Worm (Caenorhabditis elegans) whole organism, L1 larva: Measurements from ENCODE around the gene F48E8.4.

ENCODE experiments used
- C04F5.9 ChIP-seq: sonication (generic microtip); optimal IDR thresholded peaks from 2 replicates; lab custom pipeline; 2016; ENCODE audit warnings: missing genetic modification characterization, missing compliant biosample characterization
- C34B4.2 ChIP-seq: sonication (generic microtip); optimal IDR thresholded peaks from 2 replicates; lab custom pipeline; 2017; ENCODE audit warnings: mild to moderate bottlenecking, missing genetic modification characterization, missing compliant biosample characterization
- F16B12.6 ChIP-seq: fragments of 150-350 bp; optimal IDR thresholded peaks from 2 replicates; lab custom pipeline; 2014; ENCODE audit warnings: missing biosample characterization, missing genetic modification characterization
- aha-1 ChIP-seq: fragments of 150-350 bp; optimal IDR thresholded peaks from 2 replicates; lab custom pipeline; 2014; ENCODE audit warnings: missing biosample characterization, missing genetic modification characterization
- blmp-1 ChIP-seq: fragments of 150-350 bp; optimal IDR thresholded peaks from 2 replicates; lab custom pipeline; 2014; ENCODE audit warnings: missing biosample characterization, missing genetic modification characterization
- dpl-1 ChIP-seq, 3 experiments: fragments of 150-350 bp in 2 of 3; sonication (generic microtip) in 1 of 3; optimal IDR thresholded peaks; 2 replicates each; lab custom pipeline; 2014 to 2017; ENCODE audit warnings: missing biosample characterization in 3 of 3, missing genetic modification characterization in 3 of 3, missing genetic modification reagents in 3 of 3
- efl-1 ChIP-seq, 4 experiments: fragments of 150-350 bp; optimal IDR thresholded peaks in 3 of 4; peaks in 1 of 4; 1 replicate in 1 of 4; 2 replicates in 3 of 4; lab custom pipeline; 2014; ENCODE audit warnings: missing biosample characterization in 2 of 4, missing genetic modification characterization in 2 of 4, missing genetic modification reagents in 2 of 4
- elt-2 ChIP-seq: sonication (generic microtip); optimal IDR thresholded peaks from 2 replicates; lab custom pipeline; 2016; ENCODE audit warnings: missing genetic modification characterization, mild to moderate bottlenecking, inconsistent platforms, missing compliant biosample characterization, missing genetic modification reagents
- elt-3 ChIP-seq, 6 experiments: fragments of 150-350 bp in 1 of 6; sonication (generic microtip); optimal IDR thresholded peaks; 2 replicates each; lab custom pipeline; 2017 to 2018; ENCODE audit warnings: missing biosample characterization in 6 of 6, missing genetic modification characterization in 6 of 6, inconsistent platforms in 1 of 6
- fkh-10 ChIP-seq: sonication (generic microtip); optimal IDR thresholded peaks from 2 replicates; lab custom pipeline; 2017; ENCODE audit warnings: missing biosample characterization, missing genetic modification reagents, missing genetic modification characterization
- fkh-8 ChIP-seq: sonication (generic microtip); optimal IDR thresholded peaks from 2 replicates; lab custom pipeline; 2016; ENCODE audit warnings: mild to moderate bottlenecking, missing genetic modification characterization, missing compliant biosample characterization
- grh-1 ChIP-seq: fragments of 200-800 bp; sonication (Bioruptor generic); IDR thresholded peaks from 2 replicates; pipeline ENCODE4 v1.3.6; 2022; ENCODE audit warnings: missing genetic modification reagents, missing genetic modification characterization, missing compliant biosample characterization
- hpl-2 ChIP-seq: fragments of 150-350 bp; optimal IDR thresholded peaks from 2 replicates; lab custom pipeline; 2014; ENCODE audit warnings: missing biosample characterization, missing genetic modification reagents, missing genetic modification characterization
- irx-1 ChIP-seq: sonication (generic microtip); optimal IDR thresholded peaks from 2 replicates; lab custom pipeline; 2016; ENCODE audit warnings: missing genetic modification characterization, missing compliant biosample characterization
- lin-13 ChIP-seq: fragments of 150-350 bp; optimal IDR thresholded peaks from 2 replicates; lab custom pipeline; 2014; ENCODE audit warnings: missing biosample characterization, missing genetic modification reagents, missing genetic modification characterization
- lin-14 ChIP-seq: fragments of 200-800 bp; sonication (Bioruptor generic); optimal IDR thresholded peaks from 2 replicates; lab custom pipeline; 2018; ENCODE audit warnings: mild to moderate bottlenecking, missing genetic modification characterization, moderate library complexity, missing compliant biosample characterization
- lin-35 ChIP-seq, 2 experiments: fragments of 150-350 bp; optimal IDR thresholded peaks; 2 replicates each; lab custom pipeline; 2014; ENCODE audit warnings: missing biosample characterization in 2 of 2, missing genetic modification characterization in 2 of 2, missing genetic modification reagents in 2 of 2
- lin-39 ChIP-seq: fragments of 150-350 bp; optimal IDR thresholded peaks from 2 replicates; lab custom pipeline; 2014; ENCODE audit warnings: missing biosample characterization, missing genetic modification reagents, missing genetic modification characterization
- lsy-2 ChIP-seq, 2 experiments: fragments of 150-350 bp; optimal IDR thresholded peaks; 2 replicates each; lab custom pipeline; 2014; ENCODE audit warnings: missing biosample characterization in 2 of 2, missing genetic modification characterization in 2 of 2
- mep-1 ChIP-seq: fragments of 150-350 bp; optimal IDR thresholded peaks from 2 replicates; lab custom pipeline; 2014; ENCODE audit warnings: missing biosample characterization, missing genetic modification characterization
- nhr-12 ChIP-seq: sonication (generic microtip); optimal IDR thresholded peaks from 2 replicates; lab custom pipeline; 2017; ENCODE audit warnings: missing biosample characterization, missing genetic modification characterization
- nhr-19 ChIP-seq: fragments of 200-800 bp; sonication (Bioruptor generic); conservative IDR thresholded peaks from 2 replicates; pipeline ENCODE4 v1.3.6; 2022; ENCODE audit warnings: missing genetic modification characterization, missing compliant biosample characterization
- nhr-20 ChIP-seq: sonication (generic microtip); optimal IDR thresholded peaks from 2 replicates; lab custom pipeline; 2016; ENCODE audit warnings: mild to moderate bottlenecking, missing genetic modification characterization, missing compliant biosample characterization
- nhr-47 ChIP-seq: sonication (generic microtip); optimal IDR thresholded peaks from 2 replicates; lab custom pipeline; 2016; ENCODE audit warnings: mild to moderate bottlenecking, missing genetic modification characterization, moderate library complexity, missing compliant biosample characterization
- nhr-71 ChIP-seq: sonication (generic microtip); optimal IDR thresholded peaks from 2 replicates; lab custom pipeline; 2016; ENCODE audit warnings: mild to moderate bottlenecking, missing genetic modification characterization, moderate library complexity, missing compliant biosample characterization
- nhr-85 ChIP-seq: sonication (generic microtip); peaks from one replicate; lab custom pipeline; 2016; ENCODE audit warnings: missing genetic modification characterization, inconsistent platforms, missing compliant biosample characterization
- nhr-90 ChIP-seq: sonication (generic microtip); optimal IDR thresholded peaks from 2 replicates; lab custom pipeline; 2016; ENCODE audit warnings: mild to moderate bottlenecking, missing genetic modification characterization, missing compliant biosample characterization; ENCODE audit not compliant: poor library complexity
- snu-23 ChIP-seq: sonication (generic microtip); optimal IDR thresholded peaks from 2 replicates; lab custom pipeline; 2016; ENCODE audit warnings: missing genetic modification characterization, missing compliant biosample characterization
- sup-37 ChIP-seq: fragments of 200-800 bp; sonication (Bioruptor generic); optimal IDR thresholded peaks from 2 replicates; lab custom pipeline; 2018; ENCODE audit warnings: mild to moderate bottlenecking, missing genetic modification characterization, missing compliant biosample characterization
- xbp-1 ChIP-seq: sonication (generic microtip); optimal IDR thresholded peaks from 2 replicates; lab custom pipeline; 2016; ENCODE audit warnings: missing genetic modification characterization, missing compliant biosample characterization
- zag-1 ChIP-seq: fragments of 150-350 bp; optimal IDR thresholded peaks from 2 replicates; lab custom pipeline; 2014; ENCODE audit warnings: missing biosample characterization, missing genetic modification characterization

Gene F48E8.4

DNA sequence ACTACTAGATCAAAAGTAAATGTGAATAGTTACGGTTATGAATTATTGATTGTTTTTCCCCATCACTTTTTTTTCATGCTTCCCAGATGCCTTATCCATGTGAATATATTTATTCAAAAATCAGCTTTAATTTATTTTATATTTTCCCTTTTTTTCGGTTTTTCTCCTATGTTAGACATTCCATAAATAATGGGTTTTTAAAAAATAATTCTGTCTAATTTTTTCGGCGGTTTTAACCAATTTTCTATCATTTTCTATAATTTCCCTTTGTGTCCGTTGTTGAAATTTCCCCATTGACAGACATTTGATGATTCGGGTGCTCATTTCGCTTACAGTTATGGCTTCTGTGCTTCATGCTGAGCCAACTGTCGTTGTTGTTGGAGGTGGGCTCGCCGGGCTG is 7.7 kb downstream of the F48E8.4 start, which contains the start of gene F48E8.3:
Gene F48E8.3 (plus strand): TSS at position 301 of the 400 bp plus-strand sequence.
- TF ChIP-seq nhr-20 (tag; lab: Kevin White, UChicago) (no peak), zag-1 (tag; lab: Kevin White, UChicago) (no peak), C04F5.9 (tag; lab: Kevin White, UChicago) (no peak)

DNA sequence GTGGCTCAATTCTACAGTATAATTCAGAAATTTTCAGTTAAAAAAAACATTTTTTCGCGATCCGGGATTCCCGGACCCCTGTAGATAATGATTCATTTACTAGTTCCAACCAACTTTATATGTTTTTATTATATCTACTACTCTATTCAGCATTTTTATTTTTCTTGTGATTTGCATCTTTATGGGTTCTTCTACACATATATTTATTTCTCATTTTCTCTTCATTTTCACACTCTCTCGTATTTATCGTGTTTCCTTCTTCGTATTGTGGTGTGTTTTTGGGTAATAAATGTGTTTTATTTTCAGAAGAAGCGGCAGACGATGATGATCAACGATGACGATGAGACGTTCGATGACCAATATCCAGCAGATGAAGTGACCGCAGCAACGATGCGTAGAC is 10.7 kb downstream of the F48E8.4 start, which contains the start of gene F48E8.2:
Gene F48E8.2 (plus strand): TSS at position 301 of the 400 bp plus-strand sequence.
- TF ChIP-seq nhr-71 (tag; lab: Kevin White, UChicago): no peak
- TF ChIP-seq nhr-47 (tag; lab: Kevin White, UChicago): no peak
- no peak for TF ChIP-seq lin-39
- TF ChIP-seq, all 84 proteins: peak for 0

DNA sequence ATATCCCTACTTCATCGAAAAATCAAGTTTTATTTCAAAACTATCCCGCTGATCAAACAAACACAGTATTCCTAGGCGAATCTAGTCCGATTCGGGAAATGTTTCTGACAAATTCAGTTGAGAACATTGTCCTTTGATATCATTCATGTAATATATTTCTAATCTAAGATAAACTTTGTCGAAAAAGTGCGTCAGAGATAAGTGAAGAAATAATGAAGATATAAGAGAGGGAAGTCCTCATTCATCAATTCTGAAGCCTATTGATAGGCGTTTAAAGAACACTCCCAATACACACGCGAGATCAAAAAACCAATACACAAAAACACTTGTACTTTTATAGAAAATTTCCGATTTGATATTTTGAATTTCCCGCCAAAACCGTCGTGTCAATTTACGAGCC is 11.5 kb downstream of the F48E8.4 start:
- TF ChIP-seq lin-35 (GFP tag; optimal IDR thresholded peaks at IDR 0.05; lab: Kevin White, UChicago) (no peak), nhr-71 (tag; lab: Kevin White, UChicago) (peak; percentile 39), zag-1 (tag; lab: Kevin White, UChicago) (no peak), blmp-1 (tag; lab: Kevin White, UChicago) (peak; percentile 33), F16B12.6 (tag; lab: Kevin White, UChicago) (no peak), lin-14 (GFP tag; lab: Kevin White, UChicago) (no peak), elt-3 (tag; optimal IDR thresholded peaks at IDR 0.05; lab: Kevin White, UChicago) (peak in 4 of 6 experiments; percentile 14 to 67 (median 48)), nhr-85 (tag; lab: Kevin White, UChicago) (peak; percentile 47), fkh-8 (tag; lab: Kevin White, UChicago) (no peak)

DNA sequence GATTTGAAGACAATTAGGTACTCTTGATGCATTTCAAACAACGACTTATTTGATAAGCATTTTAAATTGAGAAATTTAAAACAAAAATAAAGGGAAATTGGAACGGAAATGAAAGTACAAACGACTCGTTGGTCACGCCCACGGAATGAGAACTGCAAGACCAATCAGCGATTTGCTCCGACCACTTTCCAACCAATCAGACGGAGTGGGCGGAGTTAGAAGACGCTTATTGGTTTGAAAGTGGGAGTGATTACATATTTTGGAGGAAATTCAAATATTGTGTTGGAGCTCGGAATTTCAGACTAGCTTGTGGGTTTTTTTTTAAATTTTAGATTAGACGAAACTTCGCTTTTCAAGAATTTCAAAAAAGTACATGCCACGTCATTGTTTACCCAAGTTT is 15.7 kb downstream of the F48E8.4 start:
- no peak for TF ChIP-seq efl-1 (optimal IDR thresholded peaks at IDR 0.05; lab: Kevin White, UChicago)
- TF ChIP-seq efl-1 (GFP tag; optimal IDR thresholded peaks at IDR 0.05 in 1 of 2; lab: Kevin White, UChicago): peak in 1 of 2 experiments; percentile 52
- no peak for TF ChIP-seq C04F5.9 (tag; lab: Kevin White, UChicago)

DNA sequence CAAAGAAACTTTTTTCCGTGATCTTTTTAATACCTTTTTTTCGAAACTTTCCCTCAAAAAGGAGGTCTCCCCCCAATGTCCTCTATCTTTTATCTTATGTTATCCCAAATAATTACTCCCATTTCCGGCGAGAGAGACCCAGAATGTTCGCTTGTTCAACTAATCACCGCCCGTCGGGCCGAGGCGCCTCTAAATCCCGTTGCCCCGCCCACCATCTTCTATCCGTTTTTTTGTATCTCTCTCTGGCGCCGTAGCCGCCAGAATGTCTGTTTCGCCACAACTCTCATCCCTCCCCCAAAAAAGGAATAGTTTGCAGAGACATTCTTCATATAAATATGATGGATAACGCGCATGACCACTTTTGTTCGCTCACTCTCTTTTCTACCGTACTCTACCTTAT is 19.3 kb downstream of the F48E8.4 start:
- TF ChIP-seq lsy-2 (tag; optimal IDR thresholded peaks at IDR 0.05; lab: Kevin White, UChicago) (no peak), sup-37 (no peak), nhr-90 (tag; lab: Kevin White, UChicago) (peak; percentile 54), aha-1 (no peak), fkh-10 (GFP tag; lab: Kevin White, UChicago) (no peak), lin-14 (GFP tag; lab: Kevin White, UChicago) (peak; percentile 87), nhr-12 (tag; lab: Kevin White, UChicago) (no peak), xbp-1 (no peak), snu-23 (GFP tag; lab: Kevin White, UChicago) (peak; percentile 51), grh-1 (peak; percentile 49; the same call in 1 of the 2 replicates), nhr-71 (tag; lab: Kevin White, UChicago) (peak; percentile 61), C34B4.2 (tag; lab: Kevin White, UChicago) (no peak), efl-1 (optimal IDR thresholded peaks at IDR 0.05; lab: Kevin White, UChicago) (no peak), efl-1 (GFP tag; optimal IDR thresholded peaks at IDR 0.05 in 1 of 2; lab: Kevin White, UChicago) (no peak), elt-2 (no peak), hpl-2 (no peak), dpl-1 (GFP tag; optimal IDR thresholded peaks at IDR 0.05; lab: Kevin White, UChicago) (no peak), irx-1 (no peak), nhr-20 (tag; lab: Kevin White, UChicago) (peak; percentile 59), elt-3 (tag; optimal IDR thresholded peaks at IDR 0.05; lab: Kevin White, UChicago) (peak in 5 of 6 experiments; percentile 60 to 87 (median 76)), blmp-1 (tag; lab: Kevin White, UChicago) (peak; percentile 90), lin-13 (GFP tag; lab: Kevin White, UChicago) (no peak), nhr-19 (GFP tag; lab: Robert Waterston, UW) (0 out of 2 replicates have a peak, but pooled peaks have one; percentile 8), fkh-8 (tag; lab: Kevin White, UChicago) (no peak), mep-1 (tag; lab: Kevin White, UChicago) (peak; percentile 14), nhr-85 (tag; lab: Kevin White, UChicago) (peak; percentile 89)
